Fruit fly (Drosophila melanogaster) whole organism, embryonic: ENCODE results near the gene CG15742.

ENCODE experiments used
- ATbp ChIP-seq: fragments of 200-800 bp; sonication (Bioruptor generic); optimal IDR thresholded peaks from 2 replicates; lab custom pipeline; 2017; ENCODE audit warnings: missing biosample characterization, mild to moderate bottlenecking, missing genetic modification characterization, missing genetic modification reagents
- Blimp-1 ChIP-seq: fragments of 200-800 bp; sonication (Bioruptor generic); optimal IDR thresholded peaks from 3 replicates; lab custom pipeline; 2018; ENCODE audit warnings: missing biosample characterization, missing genetic modification characterization, mild to moderate bottlenecking, moderate library complexity, missing genetic modification reagents
- CG10979 ChIP-seq: fragments of 200-800 bp; sonication (Bioruptor generic); optimal IDR thresholded peaks from 2 replicates; lab custom pipeline; 2018; ENCODE audit warnings: missing biosample characterization, mild to moderate bottlenecking, missing genetic modification characterization, moderate library complexity
- CG11504 ChIP-seq: fragments of 200-800 bp; sonication (Bioruptor generic); optimal IDR thresholded peaks from 3 replicates; lab custom pipeline; 2019; ENCODE audit warnings: missing biosample characterization, mild to moderate bottlenecking, missing genetic modification characterization, moderate library complexity
- CG14710 ChIP-seq: fragments of 200-800 bp; sonication (Bioruptor generic); optimal IDR thresholded peaks from 3 replicates; lab custom pipeline; 2019; ENCODE audit warnings: missing biosample characterization, mild to moderate bottlenecking, missing genetic modification characterization, moderate library complexity
- CG15601 ChIP-seq: fragments of 200-800 bp; sonication (Bioruptor generic); optimal IDR thresholded peaks from 3 replicates; lab custom pipeline; 2019; ENCODE audit warnings: missing biosample characterization, mild to moderate bottlenecking, missing genetic modification characterization, moderate library complexity
- CG17829 ChIP-seq: fragments of 200-800 bp; optimal IDR thresholded peaks from 2 replicates; lab custom pipeline; 2019; ENCODE audit warnings: missing biosample characterization, mild to moderate bottlenecking, missing genetic modification characterization, moderate library complexity
- CG2712 ChIP-seq: fragments of 200-800 bp; optimal IDR thresholded peaks from 3 replicates; lab custom pipeline; 2019; ENCODE audit warnings: missing biosample characterization, mild to moderate bottlenecking, missing genetic modification characterization, moderate library complexity
- CG34422 ChIP-seq: fragments of 200-800 bp; sonication (Bioruptor generic); IDR thresholded peaks from 3 replicates; pipeline ENCODE4 v1.3.6; 2022; ENCODE audit warnings: missing biosample characterization, missing genetic modification characterization
- CG6689 ChIP-seq: fragments of 200-800 bp; sonication (Bioruptor generic); IDR thresholded peaks from 2 replicates; pipeline ENCODE4 v1.3.6; 2022; ENCODE audit warnings: missing biosample characterization, missing genetic modification characterization
- CG8359 ChIP-seq: fragments of 200-800 bp; sonication (Bioruptor generic); optimal IDR thresholded peaks from 2 replicates; lab custom pipeline; 2017; ENCODE audit warnings: missing biosample characterization, mild to moderate bottlenecking, missing genetic modification characterization, borderline replicate concordance
- CG8388 ChIP-seq: fragments of 200-800 bp; sonication (Bioruptor generic); optimal IDR thresholded peaks from 2 replicates; lab custom pipeline; 2019; ENCODE audit warnings: missing biosample characterization, mild to moderate bottlenecking, missing genetic modification characterization, moderate library complexity
- CG9932 ChIP-seq: fragments of 200-800 bp; sonication (Bioruptor generic); IDR thresholded peaks from 2 replicates; pipeline ENCODE4 v1.3.6; 2022; ENCODE audit warnings: missing biosample characterization, missing genetic modification characterization
- CrebB ChIP-seq: fragments of 200-800 bp; sonication (Bioruptor generic); optimal IDR thresholded peaks from 3 replicates; lab custom pipeline; 2018; ENCODE audit warnings: missing biosample characterization, mild to moderate bottlenecking, missing genetic modification characterization
- D ChIP-seq, 2 experiments: fragments of 200-800 bp in 1 of 2; fragments of >200 bp in 1 of 2; sonication (Bioruptor generic) in 1 of 2; optimal IDR thresholded peaks; 2 replicates in 1 of 2; 3 replicates in 1 of 2; lab custom pipeline; 2017; ENCODE audit warnings: mild to moderate bottlenecking in 1 of 2, missing biosample characterization in 1 of 2, missing genetic modification characterization in 1 of 2, missing genetic modification reagents in 1 of 2
- Fer3 ChIP-seq: fragments of 200-800 bp; sonication (Bioruptor generic); optimal IDR thresholded peaks from 2 replicates; lab custom pipeline; 2018; ENCODE audit warnings: missing biosample characterization, mild to moderate bottlenecking, missing genetic modification characterization, moderate library complexity
- HLH3B ChIP-seq: fragments of 200-800 bp; sonication (Bioruptor generic); IDR thresholded peaks from 2 replicates; pipeline ENCODE4 v1.3.6; 2022; ENCODE audit warnings: missing biosample characterization, missing genetic modification characterization
- Kr ChIP-seq: fragments of 200-800 bp; sonication (Bioruptor generic); optimal IDR thresholded peaks from 2 replicates; lab custom pipeline; 2017; ENCODE audit warnings: missing biosample characterization, mild to moderate bottlenecking, missing genetic modification characterization
- Lim3 ChIP-seq: fragments of 200-800 bp; sonication (Bioruptor generic); IDR thresholded peaks from 2 replicates; pipeline ENCODE4 v1.3.6; 2022; ENCODE audit warnings: missing biosample characterization, missing genetic modification characterization
- Lpt ChIP-seq: fragments of >200 bp; optimal IDR thresholded peaks from 2 replicates; lab custom pipeline; 2018; ENCODE audit warnings: missing biosample characterization, missing genetic modification characterization
- NC2α ChIP-seq: fragments of 200-800 bp; sonication (Bioruptor generic); optimal IDR thresholded peaks from 2 replicates; lab custom pipeline; 2016; ENCODE audit warnings: missing biosample characterization, missing genetic modification characterization
- Sox102F ChIP-seq: fragments of 200-800 bp; sonication (Bioruptor generic); optimal IDR thresholded peaks from 2 replicates; lab custom pipeline; 2018; ENCODE audit warnings: missing biosample characterization, mild to moderate bottlenecking, missing genetic modification characterization, moderate library complexity
- Sry-δ ChIP-seq: fragments of 200-800 bp; sonication (Bioruptor generic); optimal IDR thresholded peaks from 2 replicates; lab custom pipeline; 2016; ENCODE audit warnings: missing biosample characterization, missing genetic modification characterization
- Ssrp ChIP-seq: fragments of 200-800 bp; sonication (Bioruptor generic); optimal IDR thresholded peaks from 2 replicates; lab custom pipeline; 2018; ENCODE audit warnings: missing biosample characterization, mild to moderate bottlenecking, missing genetic modification characterization, moderate library complexity
- Xrp1 ChIP-seq: fragments of 200-800 bp; sonication (Bioruptor generic); IDR thresholded peaks from 2 replicates; pipeline ENCODE4 v1.3.6; 2022; ENCODE audit warnings: missing biosample characterization, missing genetic modification characterization
- chinmo ChIP-seq: fragments of 200-800 bp; sonication (Bioruptor generic); IDR thresholded peaks from 4 replicates; pipeline ENCODE4 v1.3.6; 2022; ENCODE audit warnings: missing biosample characterization, missing genetic modification characterization; ENCODE audit not compliant: partially characterized antibody
- chm ChIP-seq: fragments of 200-800 bp; sonication (Bioruptor generic); IDR thresholded peaks from 2 replicates; pipeline ENCODE4 v1.3.6; 2022; ENCODE audit warnings: missing biosample characterization, missing genetic modification characterization
- ci ChIP-seq: fragments of 200-800 bp; sonication (Bioruptor generic); IDR thresholded peaks from 3 replicates; pipeline ENCODE4 v1.3.6; 2022; ENCODE audit warnings: missing biosample characterization, missing genetic modification characterization
- dpn ChIP-seq, 2 experiments: fragments of 200-800 bp; sonication (Bioruptor generic); optimal IDR thresholded peaks; 3 replicates each; lab custom pipeline; 2016; ENCODE audit warnings: missing biosample characterization in 2 of 2, missing genetic modification characterization in 2 of 2
- fd96Cb ChIP-seq: fragments of 200-800 bp; sonication (Bioruptor generic); optimal IDR thresholded peaks from 2 replicates; lab custom pipeline; 2018; ENCODE audit warnings: missing biosample characterization, mild to moderate bottlenecking, missing genetic modification characterization, moderate library complexity
- gem ChIP-seq: fragments of 200-800 bp; sonication (Bioruptor generic); optimal IDR thresholded peaks from 2 replicates; lab custom pipeline; 2019; ENCODE audit warnings: missing biosample characterization, mild to moderate bottlenecking, missing genetic modification characterization, moderate library complexity
- gsb-n ChIP-seq: fragments of 200-800 bp; sonication (Bioruptor generic); optimal IDR thresholded peaks from 3 replicates; lab custom pipeline; 2018; ENCODE audit warnings: missing biosample characterization, mild to moderate bottlenecking, missing genetic modification characterization
- insv ChIP-seq, 2 experiments: fragments of 200-800 bp; sonication (Bioruptor generic); optimal IDR thresholded peaks; 3 replicates each; lab custom pipeline; 2016 to 2018; ENCODE audit warnings: missing biosample characterization in 2 of 2, missing genetic modification characterization in 2 of 2
- phol ChIP-seq: fragments of 200-800 bp; sonication (Bioruptor generic); optimal IDR thresholded peaks from 3 replicates; lab custom pipeline; 2018; ENCODE audit warnings: missing biosample characterization, mild to moderate bottlenecking, missing genetic modification characterization, moderate library complexity
- row ChIP-seq: fragments of 200-800 bp; sonication (Bioruptor generic); IDR thresholded peaks from 3 replicates; pipeline ENCODE4 v1.3.6; 2022; ENCODE audit warnings: missing biosample characterization, missing genetic modification characterization
- sens ChIP-seq: fragments of 200-800 bp; sonication (Bioruptor generic); peaks from one replicate; lab custom pipeline; 2016; ENCODE audit warnings: missing biosample characterization, missing genetic modification characterization
- so ChIP-seq: fragments of 200-800 bp; sonication (Bioruptor generic); IDR thresholded peaks from 3 replicates; pipeline ENCODE4 v1.3.6; 2022; ENCODE audit warnings: missing biosample characterization, missing genetic modification characterization
- sqz ChIP-seq: fragments of 200-800 bp; sonication (Bioruptor generic); optimal IDR thresholded peaks from 3 replicates; lab custom pipeline; 2018; ENCODE audit warnings: missing biosample characterization, mild to moderate bottlenecking, missing genetic modification characterization
- tna ChIP-seq: fragments of 200-800 bp; sonication (Bioruptor generic); IDR thresholded peaks from 2 replicates; pipeline ENCODE4 v1.3.6; 2022; ENCODE audit warnings: missing biosample characterization, missing genetic modification characterization; ENCODE audit not compliant: partially characterized antibody
- ttk ChIP-seq: fragments of 200-800 bp; sonication (Bioruptor generic); IDR thresholded peaks from 2 replicates; pipeline ENCODE4 v2.1.2; 2022; ENCODE audit warnings: missing biosample characterization, missing genetic modification characterization
- unpg ChIP-seq: fragments of 200-800 bp; sonication (Bioruptor generic); optimal IDR thresholded peaks from 3 replicates; lab custom pipeline; 2018; ENCODE audit warnings: missing biosample characterization, mild to moderate bottlenecking, missing genetic modification characterization, moderate library complexity
- vvl ChIP-seq: fragments of 200-800 bp; sonication (Bioruptor generic); IDR thresholded peaks from 2 replicates; pipeline ENCODE4 v1.3.6; 2022; ENCODE audit warnings: missing biosample characterization, missing genetic modification characterization
- zf30C ChIP-seq: fragments of 200-800 bp; sonication (Bioruptor generic); optimal IDR thresholded peaks from 3 replicates; lab custom pipeline; 2018; ENCODE audit warnings: missing biosample characterization, mild to moderate bottlenecking, missing genetic modification characterization
- zfh1 ChIP-seq: fragments of 200-800 bp; sonication (Bioruptor generic); IDR thresholded peaks from 3 replicates; pipeline ENCODE4 v1.3.6; 2022; ENCODE audit warnings: missing biosample characterization, missing genetic modification characterization

CG15742 gene

DNA sequence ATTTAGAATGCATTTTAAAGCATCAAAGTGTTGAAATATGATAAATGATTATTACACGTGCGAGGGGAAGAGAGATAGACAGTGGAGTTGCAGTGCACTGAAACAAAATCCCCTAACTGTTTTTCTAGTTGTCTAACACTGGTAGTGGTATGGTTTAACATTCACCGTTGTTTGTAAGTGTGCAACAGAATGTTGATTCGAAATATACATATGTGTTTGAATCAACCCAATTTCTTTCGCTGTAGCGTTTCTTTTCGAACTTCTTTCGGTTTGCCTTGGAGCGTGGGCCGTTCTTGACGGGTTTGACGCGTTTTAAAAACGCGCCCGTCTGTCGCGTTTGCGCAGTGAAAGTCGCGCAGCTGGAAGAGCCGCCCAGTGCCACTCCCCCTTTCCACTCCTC, 37.0 kb downstream of the CG15742 start (continued):
- TF ChIP-seq CG14710 (peak; percentile 5), Xrp1 (GFP tag; lab: Robert Waterston, UW) (peak; percentile 50; the same call in 1 of the 2 replicates), ci (0 out of 3 replicates have a peak, but pooled peaks have one; percentile 8), Ssrp (tag; lab: Kevin White, UChicago) (peak; percentile 24), zfh1 (0 out of 3 replicates have a peak, but pooled peaks have one; percentile 4), CG34422 (GFP tag; lab: Robert Waterston, UW) (0 out of 3 replicates have a peak, but pooled peaks have one; percentile 22), D (optimal IDR thresholded peaks at IDR 0.05; lab: Kevin White, UChicago) (no peak), D (GFP tag; optimal IDR thresholded peaks at IDR 0.05; lab: Kevin White, UChicago) (peak; percentile 18), Kr (GFP tag; lab: Kevin White, UChicago) (no peak), phol (tag; lab: Kevin White, UChicago) (peak; percentile 8), chm (GFP tag; lab: Robert Waterston, UW) (0 out of 2 replicates have a peak, but pooled peaks have one; percentile 24), CG11504 (tag; lab: Kevin White, UChicago) (peak; percentile 13), Sry-δ (GFP tag; lab: Kevin White, UChicago) (no peak), HLH3B (GFP tag; lab: Robert Waterston, UW) (peak; percentile 44), Lpt (no peak), ATbp (peak; percentile 1), Lim3 (GFP tag; lab: Robert Waterston, UW) (no peak), zf30C (GFP tag; lab: Kevin White, UChicago) (peak; percentile 47), CG10979 (tag; lab: Kevin White, UChicago) (peak; percentile 34), NC2α (GFP tag; lab: Kevin White, UChicago) (no peak), gsb-n (tag; lab: Kevin White, UChicago) (peak; percentile 67), dpn (GFP tag; optimal IDR thresholded peaks at IDR 0.05; lab: Kevin White, UChicago) (peak in 1 of 2 experiments; percentile 1), CG6689 (0 out of 2 replicates have a peak, but pooled peaks have one; percentile 16), Sox102F (GFP tag; lab: Kevin White, UChicago) (peak; percentile 37), CG15601 (tag; lab: Kevin White, UChicago) (peak; percentile 32), sqz (GFP tag; lab: Kevin White, UChicago) (peak; percentile 48), chinmo (0 out of 4 replicates have a peak, but pooled peaks have one; percentile 23), tna (GFP tag; lab: Robert Waterston, UW) (no peak), Blimp-1 (GFP tag; lab: Kevin White, UChicago) (peak; percentile 50), ttk (GFP tag; lab: Robert Waterston, UW) (0 out of 2 replicates have a peak, but pooled peaks have one; percentile 17), CG17829 (tag; lab: Kevin White, UChicago) (peak; percentile 12), fd96Cb (peak; percentile 5), unpg (GFP tag; lab: Kevin White, UChicago) (peak; percentile 12), CG8359 (GFP tag; lab: Kevin White, UChicago) (peak; percentile 94), vvl (peak; percentile 47; the same call in 1 of the 2 replicates), CG8388 (GFP tag; lab: Kevin White, UChicago) (peak; percentile 47), gem (tag; lab: Kevin White, UChicago) (peak; percentile 23), CG9932 (GFP tag; lab: Robert Waterston, UW) (no peak), CG2712 (tag; lab: Kevin White, UChicago) (peak; percentile 38), CrebB (tag; lab: Kevin White, UChicago) (no peak), Fer3 (tag; lab: Kevin White, UChicago) (no peak), sens (peak; percentile 74), insv (GFP tag; optimal IDR thresholded peaks at IDR 0.05; lab: Kevin White, UChicago) (no peak), so (GFP tag; lab: Robert Waterston, UW) (no peak), row (GFP tag; lab: Robert Waterston, UW) (peak; percentile 25; the same call in 2 of the 3 replicates)
